Fruit fly (Drosophila melanogaster) whole organism, embryonic: ENCODE results near the gene CG5644.

Experiments
- CG1024 ChIP-seq: fragments of 200-800 bp; sonication (Bioruptor generic); IDR thresholded peaks from 2 replicates; pipeline ENCODE4 v1.3.6; 2022; ENCODE audit warnings: missing biosample characterization, missing genetic modification characterization
- CG11696 ChIP-seq: fragments of 200-800 bp; sonication (Bioruptor generic); IDR thresholded peaks from 2 replicates; pipeline ENCODE4 v1.3.6; 2022; ENCODE audit warnings: missing biosample characterization, missing genetic modification characterization
- CG12769 ChIP-seq: fragments of 200-800 bp; sonication (Bioruptor generic); optimal IDR thresholded peaks from 2 replicates; lab custom pipeline; 2019; ENCODE audit warnings: missing biosample characterization, mild to moderate bottlenecking, missing genetic modification characterization, moderate library complexity
- CG14441 ChIP-seq: fragments of 200-800 bp; sonication (Bioruptor generic); IDR thresholded peaks from 2 replicates; pipeline ENCODE4 v1.3.6; 2022; ENCODE audit warnings: missing biosample characterization, missing genetic modification characterization
- CG15514 ChIP-seq: fragments of 200-800 bp; sonication (Bioruptor generic); optimal IDR thresholded peaks from 3 replicates; lab custom pipeline; 2017; ENCODE audit warnings: missing biosample characterization, missing genetic modification characterization, mild to moderate bottlenecking, moderate library complexity, missing genetic modification reagents
- CG1602 ChIP-seq: fragments of 200-800 bp; sonication (Bioruptor generic); optimal IDR thresholded peaks from 3 replicates; lab custom pipeline; 2016; ENCODE audit warnings: missing biosample characterization, missing genetic modification characterization
- CG16779 ChIP-seq: fragments of 200-800 bp; sonication (Bioruptor generic); IDR thresholded peaks from 2 replicates; pipeline ENCODE4 v1.3.6; 2022; ENCODE audit warnings: missing biosample characterization, missing genetic modification characterization
- CG17359 ChIP-seq: fragments of 200-800 bp; sonication (Bioruptor generic); optimal IDR thresholded peaks from 3 replicates; lab custom pipeline; 2018; ENCODE audit warnings: missing biosample characterization, mild to moderate bottlenecking, missing genetic modification characterization, moderate library complexity
- CG18011 ChIP-seq: fragments of 200-800 bp; sonication (Bioruptor generic); optimal IDR thresholded peaks from 2 replicates; lab custom pipeline; 2017; ENCODE audit warnings: missing biosample characterization, missing genetic modification characterization, mild to moderate bottlenecking, moderate library complexity, missing genotype
- CG1832 ChIP-seq: fragments of 200-800 bp; sonication (Bioruptor generic); optimal IDR thresholded peaks from 2 replicates; lab custom pipeline; 2017; ENCODE audit warnings: missing biosample characterization, mild to moderate bottlenecking, missing genetic modification characterization, inconsistent platforms
- CG30431 ChIP-seq: fragments of 200-800 bp; sonication (Bioruptor generic); optimal IDR thresholded peaks from 2 replicates; lab custom pipeline; 2017; ENCODE audit warnings: missing biosample characterization, missing genetic modification characterization
- CG32772 ChIP-seq: fragments of 200-800 bp; sonication (Bioruptor generic); IDR thresholded peaks from 2 replicates; pipeline ENCODE4 v1.3.6; 2022; ENCODE audit warnings: missing biosample characterization, missing genetic modification characterization
- CG4282 ChIP-seq: fragments of 200-800 bp; sonication (Bioruptor generic); optimal IDR thresholded peaks from 2 replicates; lab custom pipeline; 2016; ENCODE audit warnings: missing biosample characterization, missing genetic modification characterization
- CG4360 ChIP-seq: fragments of 200-800 bp; sonication (Bioruptor generic); IDR thresholded peaks from 2 replicates; pipeline ENCODE4 v1.3.6; 2022; ENCODE audit warnings: missing biosample characterization, missing genetic modification characterization
- CG4424 ChIP-seq: fragments of 200-800 bp; sonication (Bioruptor generic); optimal IDR thresholded peaks from 3 replicates; lab custom pipeline; 2016; ENCODE audit warnings: missing biosample characterization, missing genetic modification characterization
- CG6654 ChIP-seq: fragments of 200-800 bp; sonication (Bioruptor generic); optimal IDR thresholded peaks from 2 replicates; lab custom pipeline; 2017; ENCODE audit warnings: missing biosample characterization, mild to moderate bottlenecking, missing genetic modification characterization
- CG6689 ChIP-seq: fragments of 200-800 bp; sonication (Bioruptor generic); IDR thresholded peaks from 2 replicates; pipeline ENCODE4 v1.3.6; 2022; ENCODE audit warnings: missing biosample characterization, missing genetic modification characterization
- CG7271 ChIP-seq: fragments of 200-800 bp; sonication (Bioruptor generic); optimal IDR thresholded peaks from 2 replicates; lab custom pipeline; 2018; ENCODE audit warnings: missing biosample characterization, mild to moderate bottlenecking, missing genetic modification characterization, moderate library complexity
- CG8924 ChIP-seq: fragments of 200-800 bp; optimal IDR thresholded peaks from 3 replicates; lab custom pipeline; 2019; ENCODE audit warnings: missing biosample characterization, mild to moderate bottlenecking, missing genetic modification characterization, moderate library complexity
- Chrac-16 ChIP-seq: fragments of 200-800 bp; sonication (Bioruptor generic); optimal IDR thresholded peaks from 3 replicates; lab custom pipeline; 2016; ENCODE audit warnings: missing biosample characterization, missing genetic modification characterization
- CoRest ChIP-seq: fragments of 200-800 bp; sonication (Bioruptor generic); optimal IDR thresholded peaks from 3 replicates; lab custom pipeline; 2018; ENCODE audit warnings: missing biosample characterization, mild to moderate bottlenecking, missing genetic modification characterization, moderate library complexity
- D19B ChIP-seq: fragments of 200-800 bp; sonication (Bioruptor generic); optimal IDR thresholded peaks from 2 replicates; lab custom pipeline; 2017; ENCODE audit warnings: missing biosample characterization, mild to moderate bottlenecking, missing genetic modification characterization
- H15 ChIP-seq: fragments of 200-800 bp; sonication (Bioruptor generic); IDR thresholded peaks from 3 replicates; pipeline ENCODE4 v1.3.6; 2022; ENCODE audit warnings: missing biosample characterization, missing genetic modification characterization
- Hey ChIP-seq: fragments of 200-800 bp; sonication (Bioruptor generic); optimal IDR thresholded peaks from 3 replicates; lab custom pipeline; 2018; ENCODE audit warnings: missing biosample characterization, mild to moderate bottlenecking, missing genetic modification characterization
- Hmx ChIP-seq: fragments of 200-800 bp; sonication (Bioruptor generic); optimal IDR thresholded peaks from 2 replicates; lab custom pipeline; 2016; ENCODE audit warnings: missing biosample characterization, missing genetic modification characterization
- Hr39 ChIP-seq: fragments of >200 bp; optimal IDR thresholded peaks from 2 replicates; lab custom pipeline; 2017
- Kr ChIP-seq: fragments of 200-800 bp; sonication (Bioruptor generic); optimal IDR thresholded peaks from 2 replicates; lab custom pipeline; 2017; ENCODE audit warnings: missing biosample characterization, mild to moderate bottlenecking, missing genetic modification characterization
- Med ChIP-seq: fragments of 200-800 bp; sonication (Bioruptor generic); peaks from one replicate; lab custom pipeline; 2016; ENCODE audit warnings: missing biosample characterization, missing genetic modification characterization, mild to moderate bottlenecking, inconsistent platforms, moderate library complexity
- Nf-YC ChIP-seq: fragments of 200-800 bp; optimal IDR thresholded peaks from 3 replicates; lab custom pipeline; 2019; ENCODE audit warnings: missing biosample characterization, mild to moderate bottlenecking, missing genetic modification characterization, moderate library complexity
- Sry-δ ChIP-seq: fragments of 200-800 bp; sonication (Bioruptor generic); optimal IDR thresholded peaks from 2 replicates; lab custom pipeline; 2016; ENCODE audit warnings: missing biosample characterization, missing genetic modification characterization
- Taf1 ChIP-seq: fragments of 200-800 bp; sonication (Bioruptor generic); IDR thresholded peaks from 2 replicates; pipeline ENCODE4 v1.3.6; 2022; ENCODE audit warnings: missing biosample characterization, missing genetic modification characterization
- Tbp ChIP-seq: fragments of >200 bp; optimal IDR thresholded peaks from 2 replicates; lab custom pipeline; 2018; ENCODE audit warnings: missing biosample characterization, missing genetic modification characterization
- Trl ChIP-seq, 3 experiments: fragments of >200 bp in 2 of 3; fragments of 200-800 bp in 1 of 3; sonication (Bioruptor generic) in 1 of 3; optimal IDR thresholded peaks; 2 replicates in 1 of 3; 3 replicates in 2 of 3; lab custom pipeline; 2016 to 2017; ENCODE audit warnings: missing biosample characterization in 1 of 3, missing genetic modification characterization in 1 of 3
- bigmax ChIP-seq: fragments of 200-800 bp; sonication (Bioruptor generic); optimal IDR thresholded peaks from 2 replicates; lab custom pipeline; 2018; ENCODE audit warnings: missing biosample characterization, mild to moderate bottlenecking, missing genetic modification characterization
- cg ChIP-seq: fragments of 200-800 bp; sonication (Bioruptor generic); optimal IDR thresholded peaks from 3 replicates; lab custom pipeline; 2019; ENCODE audit warnings: missing biosample characterization, mild to moderate bottlenecking, missing genetic modification characterization, moderate library complexity
- chinmo ChIP-seq: fragments of 200-800 bp; sonication (Bioruptor generic); IDR thresholded peaks from 4 replicates; pipeline ENCODE4 v1.3.6; 2022; ENCODE audit warnings: missing biosample characterization, missing genetic modification characterization; ENCODE audit not compliant: partially characterized antibody
- crp ChIP-seq, 2 experiments: fragments of 200-800 bp; sonication (Bioruptor generic); optimal IDR thresholded peaks; 2 replicates in 1 of 2; 3 replicates in 1 of 2; lab custom pipeline; 2017; ENCODE audit warnings: missing biosample characterization in 2 of 2, missing genetic modification characterization in 2 of 2, mild to moderate bottlenecking in 1 of 2, moderate library complexity in 1 of 2
- dati ChIP-seq: fragments of 200-800 bp; sonication (Bioruptor generic); IDR thresholded peaks from 2 replicates; pipeline ENCODE4 v1.3.6; 2022; ENCODE audit warnings: missing biosample characterization, missing genetic modification characterization
- dysf ChIP-seq: fragments of 200-800 bp; sonication (Bioruptor generic); IDR thresholded peaks from 3 replicates; pipeline ENCODE4 v1.3.6; 2022; ENCODE audit warnings: missing biosample characterization, missing genetic modification characterization
- eve ChIP-seq, 2 experiments: fragments of >200 bp; optimal IDR thresholded peaks; 2 replicates each; lab custom pipeline; 2017; ENCODE audit warnings: missing biosample characterization in 2 of 2, missing genetic modification characterization in 2 of 2
- jumu ChIP-seq: fragments of 200-800 bp; sonication (Bioruptor generic); optimal IDR thresholded peaks from 3 replicates; lab custom pipeline; 2016; ENCODE audit warnings: missing biosample characterization, missing genetic modification characterization
- mirr ChIP-seq: fragments of 200-800 bp; sonication (Bioruptor generic); optimal IDR thresholded peaks from 3 replicates; lab custom pipeline; 2018; ENCODE audit warnings: missing biosample characterization, mild to moderate bottlenecking, missing genetic modification characterization
- nerfin-1 ChIP-seq: fragments of 200-800 bp; sonication (Bioruptor generic); optimal IDR thresholded peaks from 3 replicates; lab custom pipeline; 2019; ENCODE audit warnings: missing biosample characterization, mild to moderate bottlenecking, missing genetic modification characterization, moderate library complexity
- pnt ChIP-seq: fragments of 200-800 bp; sonication (Bioruptor generic); optimal IDR thresholded peaks from 3 replicates; lab custom pipeline; 2016; ENCODE audit warnings: missing biosample characterization, missing genetic modification characterization
- ranshi ChIP-seq: fragments of 200-800 bp; sonication (Bioruptor generic); IDR thresholded peaks from 2 replicates; pipeline ENCODE4 v1.3.6; 2022; ENCODE audit warnings: missing biosample characterization, missing genetic modification characterization
- ro ChIP-seq: fragments of 200-800 bp; sonication (Bioruptor generic); IDR thresholded peaks from 2 replicates; pipeline ENCODE4 v1.3.6; 2022; ENCODE audit warnings: missing biosample characterization, missing genetic modification characterization
- sd ChIP-seq: fragments of 200-800 bp; sonication (Bioruptor generic); optimal IDR thresholded peaks from 3 replicates; lab custom pipeline; 2018; ENCODE audit warnings: missing biosample characterization, mild to moderate bottlenecking, missing genetic modification characterization, moderate library complexity
- sr ChIP-seq: fragments of 200-800 bp; sonication (Bioruptor generic); IDR thresholded peaks from 3 replicates; pipeline ENCODE4 v1.3.6; 2022; ENCODE audit warnings: missing biosample characterization, missing genetic modification characterization
- ttk ChIP-seq: fragments of 200-800 bp; sonication (Bioruptor generic); IDR thresholded peaks from 2 replicates; pipeline ENCODE4 v2.1.2; 2022; ENCODE audit warnings: missing biosample characterization, missing genetic modification characterization
- usp ChIP-seq: fragments of >200 bp; optimal IDR thresholded peaks from 2 replicates; lab custom pipeline; 2017; ENCODE audit warnings: missing biosample characterization, missing genetic modification characterization
- zen2 ChIP-seq: fragments of 200-800 bp; sonication (Bioruptor generic); IDR thresholded peaks from 3 replicates; pipeline ENCODE4 v1.3.6; 2022; ENCODE audit warnings: missing biosample characterization, missing genetic modification characterization; ENCODE audit not compliant: partially characterized antibody

CG5644 gene

dm6 chr3L:8952549-8953198 is 27.0 kb downstream of the CG5644 start (continued):
- TF ChIP-seq CG16779 (GFP tag; lab: Robert Waterston, UW), result no peak
- no peak for TF ChIP-seq crp (GFP tag; optimal IDR thresholded peaks at IDR 0.05; lab: Kevin White, UChicago)
- no peak for TF ChIP-seq CG4424 (GFP tag; lab: Kevin White, UChicago)
- peak; percentile 67 for TF ChIP-seq Med (GFP tag; lab: Kevin White, UChicago)
- TF ChIP-seq eve (GFP tag; optimal IDR thresholded peaks at IDR 0.05; lab: Kevin White, UChicago), result no peak
- TF ChIP-seq CG1832, result no peak
- no peak for TF ChIP-seq Tbp
- TF ChIP-seq dati (GFP tag; lab: Robert Waterston, UW), result no peak
- no peak for TF ChIP-seq Hey (tag; lab: Kevin White, UChicago)
- TF ChIP-seq jumu (GFP tag; lab: Kevin White, UChicago), result no peak
- TF ChIP-seq CG1602 (GFP tag; lab: Kevin White, UChicago), result no peak
- TF ChIP-seq Kr (GFP tag; lab: Kevin White, UChicago), result no peak
- 0 out of 2 replicates have a peak, but pooled peaks have one; percentile 4 for TF ChIP-seq CG4360 (GFP tag; lab: Robert Waterston, UW)
- TF ChIP-seq CG4282, result no peak
- no peak for TF ChIP-seq CG11696
- TF ChIP-seq CG7271 (tag; lab: Kevin White, UChicago), result no peak
- no peak for TF ChIP-seq CoRest (tag; lab: Kevin White, UChicago)
- no peak for TF ChIP-seq D19B (GFP tag; lab: Kevin White, UChicago)
- no peak for TF ChIP-seq CG17359 (tag; lab: Kevin White, UChicago)
- no peak for TF ChIP-seq CG12769 (tag; lab: Kevin White, UChicago)
- no peak for TF ChIP-seq Sry-δ (GFP tag; lab: Kevin White, UChicago)
- no peak for TF ChIP-seq CG6654 (GFP tag; lab: Kevin White, UChicago)
- TF ChIP-seq nerfin-1 (tag; lab: Kevin White, UChicago), result peak; percentile 96
- TF ChIP-seq dysf (GFP tag; lab: Robert Waterston, UW), result no peak
- TF ChIP-seq CG30431 (GFP tag; lab: Kevin White, UChicago), result no peak
- no peak for TF ChIP-seq usp (GFP tag; lab: Kevin White, UChicago)
- TF ChIP-seq chinmo, result 0 out of 4 replicates have a peak, but pooled peaks have one; percentile 55
- TF ChIP-seq sd, result peak; percentile 44
- no peak for TF ChIP-seq Taf1 (GFP tag; lab: Robert Waterston, UW)
- no peak for TF ChIP-seq ranshi (GFP tag; lab: Robert Waterston, UW)
- TF ChIP-seq CG8924 (tag; lab: Kevin White, UChicago), result no peak
- TF ChIP-seq Trl (optimal IDR thresholded peaks at IDR 0.05; lab: Kevin White, UChicago), result peak in 1 of 2 experiments; percentile 2
- no peak for TF ChIP-seq Trl (GFP tag; optimal IDR thresholded peaks at IDR 0.05; lab: Kevin White, UChicago)
- TF ChIP-seq CG1024 (GFP tag; lab: Robert Waterston, UW), result no peak
- TF ChIP-seq CG15514 (GFP tag; lab: Kevin White, UChicago), result no peak
- TF ChIP-seq zen2 (GFP tag; lab: Robert Waterston, UW), result no peak
- no peak for TF ChIP-seq bigmax (GFP tag; lab: Kevin White, UChicago)
- TF ChIP-seq Nf-YC (tag; lab: Kevin White, UChicago), result peak; percentile 26
- no peak for TF ChIP-seq H15 (GFP tag; lab: Robert Waterston, UW)
- no peak for TF ChIP-seq sr (GFP tag; lab: Robert Waterston, UW)
- no peak for TF ChIP-seq ro (GFP tag; lab: Robert Waterston, UW)
- TF ChIP-seq Hr39 (lab: Kevin White, UChicago), result no peak
- TF ChIP-seq CG14441, result no peak
- TF ChIP-seq ttk (GFP tag; lab: Robert Waterston, UW), result 0 out of 2 replicates have a peak, but pooled peaks have one; percentile 28
- TF ChIP-seq pnt (GFP tag; lab: Kevin White, UChicago), result no peak
- no peak for TF ChIP-seq CG6689 (GFP tag; lab: Robert Waterston, UW)
- no peak for TF ChIP-seq CG32772
- TF ChIP-seq mirr, result no peak
- TF ChIP-seq cg, result peak; percentile 66
- TF ChIP-seq CG18011 (GFP tag; lab: Kevin White, UChicago), result no peak
- TF ChIP-seq Chrac-16 (GFP tag; lab: Kevin White, UChicago), result no peak
- no peak for TF ChIP-seq Hmx (GFP tag; lab: Kevin White, UChicago)
